Fruit fly (Drosophila melanogaster): ENCODE data around the gene CG9586.

The CG9586 gene

DNA sequence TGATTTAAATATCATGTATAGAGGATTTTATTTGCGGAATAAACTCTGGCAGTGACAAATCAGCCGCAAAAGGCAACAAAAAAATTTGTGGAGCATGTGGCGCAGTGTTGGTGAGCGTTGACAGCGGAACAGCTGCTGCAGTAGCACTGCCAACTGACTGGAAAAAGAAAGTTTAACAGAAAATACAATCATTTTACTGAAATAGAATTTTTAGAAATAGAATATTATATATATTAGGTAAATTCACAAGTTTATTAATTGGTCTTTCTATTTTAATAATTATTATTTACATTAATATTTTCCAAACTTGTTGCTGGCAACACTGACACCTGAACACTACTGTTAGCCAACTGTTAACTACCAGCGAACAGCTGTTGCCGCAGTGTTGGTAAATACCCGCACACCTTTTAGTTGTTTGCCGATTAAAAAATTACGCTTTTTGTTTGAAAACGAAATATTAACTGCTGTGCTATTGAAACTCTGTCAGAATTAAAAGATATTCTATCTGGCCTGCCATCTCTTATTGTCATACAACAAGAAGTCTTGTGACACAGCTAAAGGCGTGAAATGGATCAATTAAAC, at the start of gene CG9586, which contains the start of gene tai:
TSS of gene CG9586 (minus strand) at position 116 of the 582 bp plus-strand sequence.
TSS of gene tai (plus strand) at position 380 of the 582 bp plus-strand sequence.
- TF ChIP-seq usp (GFP tag; optimal IDR thresholded peaks at IDR 0.05) (no peak), CG8478 (optimal IDR thresholded peaks at IDR 0.05) (no peak), EcR (GFP tag; optimal IDR thresholded peaks at IDR 0.05) (no peak), psq (optimal IDR thresholded peaks at IDR 0.05) (no peak), pan (optimal IDR thresholded peaks at IDR 0.05) (no peak), Dll (optimal IDR thresholded peaks at IDR 0.05) (no peak)

DNA sequence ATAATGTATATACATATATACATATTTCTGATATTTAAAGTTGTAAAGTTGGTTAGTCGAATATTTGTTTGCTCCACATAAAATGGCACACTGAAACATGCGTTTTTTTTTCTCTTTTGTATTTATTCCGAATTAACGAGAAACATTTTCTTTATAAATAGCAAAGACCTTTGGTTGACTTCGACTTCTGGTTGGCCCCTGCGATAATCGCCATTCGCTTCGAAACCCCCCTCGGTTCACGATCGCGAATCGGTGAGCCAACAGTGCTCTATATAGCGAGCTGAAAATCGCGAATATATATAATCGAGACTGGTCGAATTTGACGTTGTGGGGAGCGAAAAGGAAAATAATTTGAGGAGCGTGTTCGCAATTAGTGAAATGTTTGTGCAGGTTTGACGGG, 49.6 kb upstream of the CG9586 start:
- TF ChIP-seq pan (optimal IDR thresholded peaks at IDR 0.05), result no peak
- no peak for TF ChIP-seq psq (optimal IDR thresholded peaks at IDR 0.05)
- TF ChIP-seq EcR (GFP tag; optimal IDR thresholded peaks at IDR 0.05), result no peak
- TF ChIP-seq CG8478 (optimal IDR thresholded peaks at IDR 0.05), result no peak
- TF ChIP-seq usp (GFP tag; optimal IDR thresholded peaks at IDR 0.05), result no peak
- TF ChIP-seq Dll (optimal IDR thresholded peaks at IDR 0.05), result no peak

DNA sequence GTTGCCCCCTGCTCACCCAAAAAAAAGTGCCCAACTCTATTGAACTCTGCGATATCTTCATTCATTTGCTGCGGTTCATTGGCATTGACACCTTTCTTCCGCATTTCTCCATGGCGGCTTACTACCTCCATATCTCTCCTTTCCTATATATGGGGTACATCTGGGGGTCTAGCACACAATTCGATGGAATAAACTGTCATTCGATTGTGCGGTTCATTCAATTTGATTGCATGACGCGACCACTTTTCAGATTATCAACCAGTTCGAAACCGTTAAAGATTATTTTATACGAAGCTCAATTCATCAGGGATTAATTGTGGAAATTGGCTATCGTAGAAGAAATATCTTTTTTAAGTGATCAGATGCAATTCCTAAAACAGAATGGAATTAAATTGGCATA, 47.3 kb upstream of the CG9586 start:
- TF ChIP-seq Dll (optimal IDR thresholded peaks at IDR 0.05) (no peak), psq (optimal IDR thresholded peaks at IDR 0.05) (no peak), EcR (GFP tag; optimal IDR thresholded peaks at IDR 0.05) (no peak), pan (optimal IDR thresholded peaks at IDR 0.05) (no peak), usp (GFP tag; optimal IDR thresholded peaks at IDR 0.05) (no peak), CG8478 (optimal IDR thresholded peaks at IDR 0.05) (no peak)

DNA sequence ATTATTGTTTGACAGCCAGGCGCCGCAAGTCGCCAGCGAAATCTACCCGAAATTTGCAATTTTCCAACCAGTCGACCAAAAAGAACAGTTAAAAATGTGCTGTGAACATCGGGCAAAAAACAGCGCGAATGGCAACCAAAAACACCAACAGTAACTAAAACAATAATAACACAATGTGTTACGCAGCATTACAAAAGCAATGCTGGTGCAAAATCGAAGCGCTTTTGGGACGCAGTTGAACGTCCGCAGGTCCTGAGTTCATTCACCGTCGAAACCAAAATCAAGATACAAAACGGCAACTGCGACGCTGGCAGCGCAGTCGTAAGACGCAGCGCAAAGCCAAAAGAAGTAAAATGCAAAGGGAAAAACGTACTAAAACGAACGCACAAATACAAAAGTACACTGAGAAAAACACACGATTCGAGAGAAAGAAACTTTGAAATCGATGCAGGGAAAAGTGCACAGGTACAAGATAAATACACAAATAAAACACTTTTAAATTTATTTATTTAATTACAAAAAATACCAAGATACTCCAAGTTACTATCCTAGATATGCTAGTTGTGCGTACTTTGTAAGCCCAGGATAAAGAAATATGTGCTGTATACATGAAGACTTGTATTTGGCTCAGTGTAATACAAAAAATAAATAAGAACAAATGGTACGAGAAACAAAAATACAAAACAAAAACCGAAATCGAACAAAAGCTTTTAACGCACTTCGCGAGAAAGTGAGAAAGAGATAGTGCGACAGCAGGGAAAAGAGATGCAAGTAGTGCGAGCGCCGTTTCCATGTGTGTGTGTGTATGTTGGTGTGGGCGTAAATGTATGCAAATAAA, 44.8 kb upstream of the CG9586 start:
- TF ChIP-seq CG8478 (optimal IDR thresholded peaks at IDR 0.05) (no peak), usp (GFP tag; optimal IDR thresholded peaks at IDR 0.05) (no peak), EcR (GFP tag; optimal IDR thresholded peaks at IDR 0.05) (peak; percentile 78 to 97), psq (optimal IDR thresholded peaks at IDR 0.05) (no peak), Dll (optimal IDR thresholded peaks at IDR 0.05) (no peak)

DNA sequence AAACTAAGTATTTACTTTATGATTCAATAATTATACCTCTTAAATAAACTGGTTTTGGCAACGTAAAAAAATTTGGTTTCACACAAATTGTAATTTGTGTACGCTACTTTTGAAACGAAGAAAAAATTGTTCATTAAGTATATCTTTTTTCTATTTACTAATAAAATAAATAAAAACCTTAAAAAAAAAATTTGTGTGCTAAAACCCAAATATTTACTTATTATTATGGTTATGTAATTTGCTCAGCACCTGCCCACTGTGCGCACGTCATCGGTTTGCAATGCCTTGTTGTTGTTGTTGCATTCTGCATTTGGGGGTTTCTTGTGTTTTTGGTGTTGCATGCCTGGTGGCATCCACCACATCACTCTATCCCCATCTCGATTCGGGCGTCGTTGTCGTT, 40.8 kb upstream of the CG9586 start:
- TF ChIP-seq pan (optimal IDR thresholded peaks at IDR 0.05) (no peak), CG8478 (optimal IDR thresholded peaks at IDR 0.05) (no peak), psq (optimal IDR thresholded peaks at IDR 0.05) (no peak), EcR (GFP tag; optimal IDR thresholded peaks at IDR 0.05) (no peak), usp (GFP tag; optimal IDR thresholded peaks at IDR 0.05) (no peak), Dll (optimal IDR thresholded peaks at IDR 0.05) (no peak)

DNA sequence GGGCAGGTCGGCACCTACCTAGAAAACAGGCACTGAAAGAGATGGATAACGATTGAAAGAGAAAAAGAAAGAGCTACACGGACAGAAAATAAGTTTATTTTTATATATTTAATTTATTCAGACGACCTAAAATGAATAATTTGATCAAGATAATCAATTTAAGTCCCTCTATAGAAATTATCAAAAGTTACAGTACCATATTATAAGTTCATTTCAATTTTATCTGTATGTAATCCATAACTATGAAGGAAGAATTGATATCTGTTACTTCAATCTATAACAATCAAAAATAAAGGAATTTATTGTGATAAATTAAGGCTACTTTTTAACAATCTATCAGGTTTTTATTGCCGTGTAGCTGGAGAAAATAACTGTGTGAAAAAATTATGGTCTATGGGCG, 40.1 kb upstream of the CG9586 start:
- TF ChIP-seq pan (optimal IDR thresholded peaks at IDR 0.05) (no peak), psq (optimal IDR thresholded peaks at IDR 0.05) (no peak), CG8478 (optimal IDR thresholded peaks at IDR 0.05) (no peak), usp (GFP tag; optimal IDR thresholded peaks at IDR 0.05) (no peak), Dll (optimal IDR thresholded peaks at IDR 0.05) (no peak), EcR (GFP tag; optimal IDR thresholded peaks at IDR 0.05) (no peak)

DNA sequence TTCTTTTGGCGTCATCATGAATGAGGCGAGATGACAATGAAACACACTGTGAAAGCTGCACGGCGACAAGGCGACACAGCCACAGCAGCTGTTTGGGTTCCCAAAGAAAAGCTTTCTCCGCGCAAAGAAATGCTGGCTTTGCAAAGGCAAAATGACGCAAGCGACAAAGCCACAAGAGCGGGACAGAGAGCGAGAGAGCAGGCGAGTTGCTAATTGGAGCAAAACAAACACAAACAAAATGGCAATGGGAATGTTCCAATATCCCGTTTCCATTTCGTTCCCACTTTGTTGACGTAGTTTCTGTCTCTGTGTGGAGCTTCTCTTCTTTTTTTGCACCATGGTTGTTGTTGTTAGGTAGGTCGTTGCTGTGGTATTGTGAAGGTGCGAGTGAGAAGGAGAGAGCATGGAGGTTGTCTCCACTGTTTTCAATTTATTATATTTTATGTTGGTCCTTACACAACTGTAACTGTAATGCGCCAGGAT, 38.9 kb upstream of the CG9586 start:
- TF ChIP-seq EcR (GFP tag; optimal IDR thresholded peaks at IDR 0.05) (peak; percentile 18 to 51), psq (optimal IDR thresholded peaks at IDR 0.05) (no peak)

DNA sequence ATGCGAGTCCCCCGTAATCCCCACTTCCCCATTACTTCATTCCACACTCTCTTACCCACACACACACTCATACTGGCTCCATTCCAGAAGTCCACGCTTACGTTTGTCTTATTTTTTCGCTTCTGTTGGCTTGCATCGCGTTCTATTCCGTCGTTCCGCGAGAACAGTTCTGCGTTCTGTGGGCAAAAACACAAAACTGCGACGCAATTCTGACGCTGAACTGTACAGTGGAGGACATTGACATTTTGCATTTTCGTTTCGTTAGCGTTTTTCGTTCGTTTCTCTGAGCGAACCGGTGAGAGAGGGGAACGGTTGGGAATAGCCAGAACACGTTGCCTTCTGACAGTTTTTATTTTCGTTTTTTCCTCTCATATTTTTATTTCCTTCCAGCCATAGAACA, 37.1 kb upstream of the CG9586 start:
- no peak for TF ChIP-seq pan (optimal IDR thresholded peaks at IDR 0.05)
- TF ChIP-seq EcR (GFP tag; optimal IDR thresholded peaks at IDR 0.05), result peak; percentile 81 to 98

DNA sequence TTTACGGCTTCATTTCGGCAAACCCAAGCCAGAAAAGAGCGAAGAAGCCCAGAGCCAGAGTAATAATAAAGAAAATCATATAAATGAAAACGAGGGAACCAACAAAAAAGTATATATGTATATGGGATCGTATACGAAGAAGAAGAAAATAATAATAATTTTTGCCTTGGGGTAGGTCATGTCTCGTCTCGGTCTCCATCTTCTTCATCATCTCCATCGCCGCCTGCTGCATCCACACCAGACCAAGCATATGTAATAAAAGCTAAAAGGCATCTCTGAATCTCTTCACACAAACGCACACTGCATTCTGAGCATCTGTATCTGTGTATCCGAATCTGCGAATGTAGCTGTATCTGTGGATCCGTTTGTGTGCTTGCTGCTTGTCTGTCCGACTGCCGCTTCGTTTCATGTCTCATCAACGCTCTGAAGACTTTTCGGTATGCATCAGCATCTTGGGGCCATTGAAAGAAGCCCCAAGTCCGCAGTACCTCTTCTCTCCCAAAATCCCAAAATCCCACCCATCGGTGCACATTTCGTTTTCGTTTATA, 32.1 kb upstream of the CG9586 start:
- TF ChIP-seq psq (optimal IDR thresholded peaks at IDR 0.05) (no peak), usp (GFP tag; optimal IDR thresholded peaks at IDR 0.05) (no peak), CG8478 (optimal IDR thresholded peaks at IDR 0.05) (no peak), EcR (GFP tag; optimal IDR thresholded peaks at IDR 0.05) (no peak), pan (optimal IDR thresholded peaks at IDR 0.05) (no peak), Dll (optimal IDR thresholded peaks at IDR 0.05) (no peak)

DNA sequence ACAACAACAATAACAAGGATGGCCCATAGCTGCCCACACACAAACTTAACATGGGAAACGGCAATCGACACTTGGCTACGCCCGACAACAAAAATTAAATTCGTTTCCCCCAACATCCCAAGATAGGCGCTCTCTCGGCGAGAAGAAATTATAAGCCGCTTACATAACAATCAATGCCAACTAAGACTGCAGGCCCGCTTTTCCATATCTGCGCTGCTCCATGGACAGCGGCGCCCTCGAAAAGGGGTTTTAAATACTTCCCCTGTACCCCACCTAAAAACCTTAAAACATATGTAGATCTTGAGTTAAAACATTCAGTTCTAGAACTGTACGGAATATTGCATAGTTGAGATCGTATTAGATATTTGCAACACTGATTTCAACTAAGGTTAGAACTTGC, 28.3 kb upstream of the CG9586 start:
- TF ChIP-seq pan (optimal IDR thresholded peaks at IDR 0.05) (no peak), usp (GFP tag; optimal IDR thresholded peaks at IDR 0.05) (no peak), EcR (GFP tag; optimal IDR thresholded peaks at IDR 0.05) (no peak), Dll (optimal IDR thresholded peaks at IDR 0.05) (no peak), psq (optimal IDR thresholded peaks at IDR 0.05) (no peak), CG8478 (optimal IDR thresholded peaks at IDR 0.05) (no peak)

DNA sequence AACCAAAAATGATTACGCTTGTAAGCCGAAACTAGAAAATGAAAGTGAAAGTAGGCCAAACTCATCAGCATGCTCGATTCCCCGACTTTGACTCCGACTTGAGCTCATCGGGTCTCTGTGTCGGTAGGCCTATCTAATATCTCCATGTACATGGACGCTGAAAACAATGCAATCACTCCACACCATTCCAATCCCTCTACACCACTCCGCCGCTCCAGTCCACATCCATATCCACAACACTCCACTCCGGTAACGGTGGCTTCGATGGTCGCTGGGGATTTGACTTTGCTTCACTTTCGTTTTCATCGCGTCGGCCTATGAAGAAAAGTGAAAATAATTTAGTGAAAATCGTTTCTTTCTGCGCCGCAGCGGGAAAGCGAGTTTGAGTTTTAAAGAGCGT, 27.4 kb upstream of the CG9586 start:
- no peak for TF ChIP-seq psq (optimal IDR thresholded peaks at IDR 0.05)
- no peak for TF ChIP-seq EcR (GFP tag; optimal IDR thresholded peaks at IDR 0.05)
- no peak for TF ChIP-seq Dll (optimal IDR thresholded peaks at IDR 0.05)
- no peak for TF ChIP-seq usp (GFP tag; optimal IDR thresholded peaks at IDR 0.05)
- TF ChIP-seq pan (optimal IDR thresholded peaks at IDR 0.05), result no peak
- no peak for TF ChIP-seq CG8478 (optimal IDR thresholded peaks at IDR 0.05)

DNA sequence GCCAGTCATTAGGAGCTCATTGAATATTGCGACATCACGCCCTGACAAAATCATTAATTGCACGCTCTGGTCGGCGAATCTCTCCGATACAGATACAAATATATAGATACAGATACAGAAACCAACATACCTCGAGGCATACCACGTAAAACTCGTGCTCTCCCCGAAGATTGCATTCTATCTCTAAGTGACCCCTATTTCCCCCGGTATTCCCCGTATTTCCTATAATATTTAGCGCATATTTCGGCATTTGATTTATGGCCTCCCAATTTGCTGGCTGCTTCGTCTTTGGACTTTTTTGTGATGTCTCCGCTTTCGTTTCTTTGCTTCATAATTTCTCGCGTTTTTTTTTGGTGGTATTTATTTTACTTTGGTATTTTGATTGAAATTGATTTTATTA, 26.0 kb upstream of the CG9586 start:
- TF ChIP-seq usp (GFP tag; optimal IDR thresholded peaks at IDR 0.05), result no peak
- no peak for TF ChIP-seq CG8478 (optimal IDR thresholded peaks at IDR 0.05)
- TF ChIP-seq Dll (optimal IDR thresholded peaks at IDR 0.05), result no peak
- no peak for TF ChIP-seq psq (optimal IDR thresholded peaks at IDR 0.05)
- no peak for TF ChIP-seq EcR (GFP tag; optimal IDR thresholded peaks at IDR 0.05)
- TF ChIP-seq pan (optimal IDR thresholded peaks at IDR 0.05), result no peak
